Worm (Caenorhabditis elegans) whole organism, early embryonic: ENCODE results near the gene ttr-24.

Experiments used
- B0310.2 ChIP-seq: sonication (generic microtip); optimal IDR thresholded peaks from 2 replicates; lab custom pipeline; 2016; ENCODE audit warnings: mild to moderate bottlenecking, missing genetic modification characterization, missing compliant biosample characterization
- F13C5.2 ChIP-seq: sonication (generic microtip); optimal IDR thresholded peaks from 2 replicates; lab custom pipeline; 2017; ENCODE audit warnings: mild to moderate bottlenecking, missing genetic modification characterization, inconsistent platforms, missing compliant biosample characterization
- ama-1 ChIP-seq: fragments of 150-350 bp; optimal IDR thresholded peaks from 2 replicates; lab custom pipeline; 2014
- flt-1 ChIP-seq: fragments of 200-800 bp; sonication (Bioruptor generic); IDR thresholded peaks from 2 replicates; pipeline ENCODE4 v1.3.6; 2022; ENCODE audit warnings: missing genetic modification characterization, missing compliant biosample characterization
- hmbx-1 ChIP-seq: sonication (generic microtip); optimal IDR thresholded peaks from 2 replicates; lab custom pipeline; 2016; ENCODE audit warnings: mild to moderate bottlenecking, missing genetic modification characterization, missing compliant biosample characterization
- pes-1 ChIP-seq: fragments of 200-800 bp; sonication (Bioruptor generic); IDR thresholded peaks from 2 replicates; pipeline ENCODE4 v1.3.6; 2022; ENCODE audit warnings: missing genetic modification reagents, missing genetic modification characterization, missing compliant biosample characterization
- scrt-1 ChIP-seq: fragments of 200-800 bp; sonication (Bioruptor generic); IDR thresholded peaks from 2 replicates; pipeline ENCODE4 v1.3.6; 2022; ENCODE audit warnings: missing genetic modification characterization, missing compliant biosample characterization
- sea-1 ChIP-seq: fragments of 200-800 bp; sonication (Bioruptor generic); conservative IDR thresholded peaks from 2 replicates; pipeline ENCODE4 v1.3.6; 2022; ENCODE audit warnings: missing genetic modification characterization, missing compliant biosample characterization

DNA sequence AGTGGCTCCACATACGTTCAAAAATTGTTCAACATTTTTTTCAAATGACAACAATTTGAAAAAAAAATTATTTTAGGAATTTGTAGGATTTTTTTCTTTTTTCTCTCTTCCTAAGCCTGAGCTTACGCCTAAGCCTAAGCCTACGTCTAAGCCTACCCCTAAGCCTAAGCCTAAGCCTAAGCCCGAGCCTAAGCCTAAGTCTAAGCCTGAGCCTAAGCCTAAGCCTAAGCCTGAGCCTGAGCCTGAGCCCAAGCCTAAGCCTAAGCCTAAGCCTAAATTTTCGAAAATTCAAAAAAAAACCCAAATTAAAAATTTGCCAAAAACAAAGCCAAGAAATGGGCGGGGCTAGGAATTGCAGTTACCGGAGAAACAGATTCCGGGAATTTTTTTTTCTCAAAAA lies 41.3 kb upstream of the ttr-24 start:
- no peak for TF ChIP-seq flt-1 (GFP tag; lab: Robert Waterston, UW)
- no peak for TF ChIP-seq B0310.2 (tag; lab: Kevin White, UChicago)
- no peak for TF ChIP-seq scrt-1 (GFP tag; lab: Robert Waterston, UW)
- no peak for TF ChIP-seq pes-1 (GFP tag; lab: Robert Waterston, UW)
- TF ChIP-seq ama-1 (lab: Kevin White, UChicago) = no peak
- TF ChIP-seq sea-1 (GFP tag; lab: Robert Waterston, UW) = no peak
- no peak for TF ChIP-seq F13C5.2 (tag; lab: Kevin White, UChicago)
- no peak for TF ChIP-seq hmbx-1 (tag; lab: Kevin White, UChicago)
